Fruit fly (Drosophila melanogaster) whole organism, embryonic: ENCODE results near the gene CG32686.

Experiments
- Awh ChIP-seq: fragments of 200-800 bp; sonication (Bioruptor generic); IDR thresholded peaks from 2 replicates; pipeline ENCODE4, ENCODE4 v1.3.6; 2022; ENCODE audit warnings: missing biosample characterization, missing genetic modification characterization
- Bgb ChIP-seq: fragments of 200-800 bp; sonication (Bioruptor generic); IDR thresholded peaks from 2 replicates; pipeline ENCODE4 v1.3.6; 2022; ENCODE audit warnings: missing biosample characterization, missing genetic modification characterization; ENCODE audit not compliant: partially characterized antibody
- CG10267 ChIP-seq: fragments of 200-800 bp; sonication (Bioruptor generic); optimal IDR thresholded peaks from 2 replicates; lab custom pipeline; 2018; ENCODE audit warnings: missing biosample characterization, mild to moderate bottlenecking, missing genetic modification characterization, moderate library complexity
- CG10274 ChIP-seq: fragments of 200-800 bp; sonication (Bioruptor generic); optimal IDR thresholded peaks from 3 replicates; lab custom pipeline; 2017; ENCODE audit warnings: missing biosample characterization, mild to moderate bottlenecking, missing genetic modification characterization
- CG10462 ChIP-seq: fragments of 200-800 bp; sonication (Bioruptor generic); optimal IDR thresholded peaks from 2 replicates; lab custom pipeline; 2016; ENCODE audit warnings: missing biosample characterization, missing genetic modification characterization
- CG10654 ChIP-seq: fragments of 200-800 bp; sonication (Bioruptor generic); optimal IDR thresholded peaks from 2 replicates; lab custom pipeline; 2016; ENCODE audit warnings: missing biosample characterization, missing genetic modification characterization
- CG11398 ChIP-seq: fragments of 200-800 bp; sonication (Bioruptor generic); optimal IDR thresholded peaks from 2 replicates; lab custom pipeline; 2016; ENCODE audit warnings: missing biosample characterization, missing genetic modification characterization
- CG12769 ChIP-seq: fragments of 200-800 bp; sonication (Bioruptor generic); optimal IDR thresholded peaks from 2 replicates; lab custom pipeline; 2019; ENCODE audit warnings: missing biosample characterization, mild to moderate bottlenecking, missing genetic modification characterization, moderate library complexity
- CG13775 ChIP-seq: fragments of 200-800 bp; sonication (Bioruptor generic); optimal IDR thresholded peaks from 3 replicates; lab custom pipeline; 2017; ENCODE audit warnings: missing biosample characterization, mild to moderate bottlenecking, missing genetic modification characterization
- CG1602 ChIP-seq: fragments of 200-800 bp; sonication (Bioruptor generic); optimal IDR thresholded peaks from 3 replicates; lab custom pipeline; 2016; ENCODE audit warnings: missing biosample characterization, missing genetic modification characterization
- CG17912 ChIP-seq: fragments of 200-800 bp; sonication (Bioruptor generic); optimal IDR thresholded peaks from 2 replicates; lab custom pipeline; 2018; ENCODE audit warnings: missing biosample characterization, mild to moderate bottlenecking, missing genetic modification characterization
- CG2116 ChIP-seq: fragments of 200-800 bp; sonication (Bioruptor generic); optimal IDR thresholded peaks from 3 replicates; lab custom pipeline; 2018; ENCODE audit warnings: missing biosample characterization, mild to moderate bottlenecking, missing genetic modification characterization
- CG2889 ChIP-seq: fragments of 200-800 bp; sonication (Bioruptor generic); IDR thresholded peaks from 3 replicates; pipeline ENCODE4 v1.3.6; 2022; ENCODE audit warnings: missing biosample characterization, missing genetic modification characterization
- CG31224 ChIP-seq: fragments of 200-800 bp; sonication (Bioruptor generic); IDR thresholded peaks from 2 replicates; pipeline ENCODE4 v1.3.6; 2022; ENCODE audit warnings: missing biosample characterization, missing genetic modification characterization
- CG4730 ChIP-seq: fragments of 200-800 bp; sonication (Bioruptor generic); IDR thresholded peaks from 2 replicates; pipeline ENCODE4 v1.3.6; 2022; ENCODE audit warnings: missing biosample characterization, missing genetic modification characterization
- CG6254 ChIP-seq: fragments of 200-800 bp; sonication (Bioruptor generic); optimal IDR thresholded peaks from 3 replicates; lab custom pipeline; 2017; ENCODE audit warnings: mild to moderate bottlenecking, missing biosample characterization, missing genetic modification reagents, missing genetic modification characterization
- CG9797 ChIP-seq: fragments of 200-800 bp; sonication (Bioruptor generic); optimal IDR thresholded peaks from 3 replicates; lab custom pipeline; 2018; ENCODE audit warnings: missing biosample characterization, mild to moderate bottlenecking, missing genetic modification characterization
- CoRest ChIP-seq: fragments of 200-800 bp; sonication (Bioruptor generic); optimal IDR thresholded peaks from 3 replicates; lab custom pipeline; 2018; ENCODE audit warnings: missing biosample characterization, mild to moderate bottlenecking, missing genetic modification characterization, moderate library complexity
- Dfd ChIP-seq, 2 experiments: fragments of >200 bp; optimal IDR thresholded peaks; 2 replicates each; lab custom pipeline; 2017; ENCODE audit warnings: missing biosample characterization in 2 of 2, missing genetic modification characterization in 2 of 2
- Dip3 ChIP-seq: fragments of 200-800 bp; sonication (Bioruptor generic); optimal IDR thresholded peaks from 3 replicates; lab custom pipeline; 2016; ENCODE audit warnings: missing biosample characterization, missing genetic modification characterization
- Dp ChIP-seq: fragments of 200-800 bp; sonication (Bioruptor generic); optimal IDR thresholded peaks from 2 replicates; lab custom pipeline; 2018; ENCODE audit warnings: missing biosample characterization, mild to moderate bottlenecking, missing genetic modification characterization, moderate library complexity
- E2f2 ChIP-seq: fragments of 200-800 bp; sonication (Bioruptor generic); IDR thresholded peaks from 2 replicates; pipeline ENCODE4 v1.3.6; 2022; ENCODE audit warnings: missing biosample characterization, missing genetic modification characterization
- Gug ChIP-seq: fragments of 200-800 bp; sonication (Bioruptor generic); IDR thresholded peaks from 4 replicates; pipeline ENCODE4 v1.3.6; 2022; ENCODE audit warnings: missing biosample characterization, missing genetic modification characterization
- Hmr ChIP-seq: fragments of 200-800 bp; sonication (Bioruptor generic); optimal IDR thresholded peaks from 3 replicates; lab custom pipeline; 2017; ENCODE audit warnings: mild to moderate bottlenecking, missing biosample characterization, missing genetic modification reagents, missing genetic modification characterization
- Hr39 ChIP-seq: fragments of >200 bp; optimal IDR thresholded peaks from 2 replicates; lab custom pipeline; 2017
- Oli ChIP-seq: fragments of 200-800 bp; sonication (Bioruptor generic); optimal IDR thresholded peaks from 2 replicates; lab custom pipeline; 2018; ENCODE audit warnings: missing biosample characterization, mild to moderate bottlenecking, missing genetic modification characterization, moderate library complexity
- Scr ChIP-seq: fragments of 200-800 bp; sonication (Bioruptor generic); IDR thresholded peaks from 2 replicates; pipeline ENCODE4 v1.3.6; 2022; ENCODE audit warnings: missing biosample characterization, missing genetic modification characterization; ENCODE audit not compliant: partially characterized antibody
- Sox100B ChIP-seq: fragments of 200-800 bp; sonication (Bioruptor generic); optimal IDR thresholded peaks from 3 replicates; lab custom pipeline; 2018; ENCODE audit warnings: missing biosample characterization, mild to moderate bottlenecking, missing genetic modification characterization
- Sry-δ ChIP-seq: fragments of 200-800 bp; sonication (Bioruptor generic); optimal IDR thresholded peaks from 2 replicates; lab custom pipeline; 2016; ENCODE audit warnings: missing biosample characterization, missing genetic modification characterization
- TFAM ChIP-seq: fragments of 200-800 bp; sonication (Bioruptor generic); optimal IDR thresholded peaks from 2 replicates; lab custom pipeline; 2017; ENCODE audit warnings: missing biosample characterization, missing genetic modification characterization, inconsistent platforms
- Xbp1 ChIP-seq: fragments of 200-800 bp; sonication (Bioruptor generic); optimal IDR thresholded peaks from 3 replicates; lab custom pipeline; 2016; ENCODE audit warnings: missing biosample characterization, mild to moderate bottlenecking, missing genetic modification characterization
- ab ChIP-seq: fragments of 200-800 bp; sonication (Bioruptor generic); optimal IDR thresholded peaks from 2 replicates; lab custom pipeline; 2016; ENCODE audit warnings: missing biosample characterization, missing genetic modification characterization
- al ChIP-seq: fragments of 200-800 bp; sonication (Bioruptor generic); IDR thresholded peaks from 2 replicates; pipeline ENCODE4 v1.3.6; 2022; ENCODE audit warnings: missing biosample characterization, missing genetic modification characterization
- amos ChIP-seq: fragments of 200-800 bp; sonication (Bioruptor generic); IDR thresholded peaks from 2 replicates; pipeline ENCODE4 v1.3.6; 2022; ENCODE audit warnings: missing biosample characterization, missing genetic modification characterization; ENCODE audit not compliant: partially characterized antibody
- bab2 ChIP-seq: fragments of 200-800 bp; sonication (Bioruptor generic); optimal IDR thresholded peaks from 2 replicates; lab custom pipeline; 2016; ENCODE audit warnings: missing biosample characterization, missing genetic modification characterization
- bigmax ChIP-seq: fragments of 200-800 bp; sonication (Bioruptor generic); optimal IDR thresholded peaks from 2 replicates; lab custom pipeline; 2018; ENCODE audit warnings: missing biosample characterization, mild to moderate bottlenecking, missing genetic modification characterization
- bowl ChIP-seq: fragments of 200-800 bp; sonication (Bioruptor generic); IDR thresholded peaks from 2 replicates; pipeline ENCODE4 v1.3.6; 2022; ENCODE audit warnings: missing biosample characterization, missing genetic modification characterization
- chif ChIP-seq, 2 experiments: fragments of 200-800 bp; sonication (Bioruptor generic); optimal IDR thresholded peaks; 3 replicates each; lab custom pipeline; 2016; ENCODE audit warnings: missing biosample characterization in 2 of 2, missing genetic modification characterization in 2 of 2
- dati ChIP-seq: fragments of 200-800 bp; sonication (Bioruptor generic); IDR thresholded peaks from 2 replicates; pipeline ENCODE4 v1.3.6; 2022; ENCODE audit warnings: missing biosample characterization, missing genetic modification characterization
- eyg ChIP-seq: fragments of 200-800 bp; sonication (Bioruptor generic); optimal IDR thresholded peaks from 3 replicates; lab custom pipeline; 2016; ENCODE audit warnings: missing biosample characterization, missing genetic modification characterization
- her ChIP-seq: fragments of 200-800 bp; sonication (Bioruptor generic); optimal IDR thresholded peaks from 2 replicates; lab custom pipeline; 2016; ENCODE audit warnings: missing biosample characterization, missing genetic modification characterization
- jing ChIP-seq: fragments of 200-800 bp; sonication (Bioruptor generic); optimal IDR thresholded peaks from 2 replicates; lab custom pipeline; 2018; ENCODE audit warnings: missing biosample characterization, mild to moderate bottlenecking, missing genetic modification characterization
- mam ChIP-seq: fragments of 200-800 bp; sonication (Bioruptor generic); optimal IDR thresholded peaks from 3 replicates; lab custom pipeline; 2016; ENCODE audit warnings: missing biosample characterization, missing genetic modification characterization
- ranshi ChIP-seq: fragments of 200-800 bp; sonication (Bioruptor generic); IDR thresholded peaks from 2 replicates; pipeline ENCODE4 v1.3.6; 2022; ENCODE audit warnings: missing biosample characterization, missing genetic modification characterization
- ro ChIP-seq: fragments of 200-800 bp; sonication (Bioruptor generic); IDR thresholded peaks from 2 replicates; pipeline ENCODE4 v1.3.6; 2022; ENCODE audit warnings: missing biosample characterization, missing genetic modification characterization
- so ChIP-seq: fragments of 200-800 bp; sonication (Bioruptor generic); IDR thresholded peaks from 3 replicates; pipeline ENCODE4 v1.3.6; 2022; ENCODE audit warnings: missing biosample characterization, missing genetic modification characterization
- stc ChIP-seq: fragments of 200-800 bp; sonication (Bioruptor generic); IDR thresholded peaks from 2 replicates; pipeline ENCODE4 v1.3.6; 2022; ENCODE audit warnings: missing biosample characterization, missing genetic modification characterization
- vfl ChIP-seq: fragments of 200-800 bp; sonication (Bioruptor generic); optimal IDR thresholded peaks from 2 replicates; lab custom pipeline; 2016; ENCODE audit warnings: missing biosample characterization, missing genetic modification characterization
- zf30C ChIP-seq: fragments of 200-800 bp; sonication (Bioruptor generic); optimal IDR thresholded peaks from 3 replicates; lab custom pipeline; 2018; ENCODE audit warnings: missing biosample characterization, mild to moderate bottlenecking, missing genetic modification characterization

CG32686 gene

dm6 chrX:10367801-10368203 is 7.3 kb downstream of the CG32686 start, which contains the start of gene CG17841 (continued):
- TF ChIP-seq so (GFP tag; lab: Robert Waterston, UW) (0 out of 3 replicates have a peak, but pooled peaks have one; percentile 19), CG9797 (GFP tag; lab: Kevin White, UChicago) (peak; percentile 80), amos (GFP tag; lab: Robert Waterston, UW) (peak; percentile 43; the same call in 1 of the 2 replicates), CG2116 (GFP tag; lab: Kevin White, UChicago) (peak; percentile 89), chif (GFP tag; optimal IDR thresholded peaks at IDR 0.05; lab: Kevin White, UChicago) (no peak), her (GFP tag; lab: Kevin White, UChicago) (peak; percentile 44), ro (GFP tag; lab: Robert Waterston, UW) (no peak), CoRest (tag; lab: Kevin White, UChicago) (peak; percentile 48), CG10462 (GFP tag; lab: Kevin White, UChicago) (no peak), Scr (peak; percentile 45; the same call in 1 of the 2 replicates), Sry-δ (GFP tag; lab: Kevin White, UChicago) (peak; percentile 75), CG10267 (peak; percentile 65), CG12769 (tag; lab: Kevin White, UChicago) (peak; percentile 6)

DNA sequence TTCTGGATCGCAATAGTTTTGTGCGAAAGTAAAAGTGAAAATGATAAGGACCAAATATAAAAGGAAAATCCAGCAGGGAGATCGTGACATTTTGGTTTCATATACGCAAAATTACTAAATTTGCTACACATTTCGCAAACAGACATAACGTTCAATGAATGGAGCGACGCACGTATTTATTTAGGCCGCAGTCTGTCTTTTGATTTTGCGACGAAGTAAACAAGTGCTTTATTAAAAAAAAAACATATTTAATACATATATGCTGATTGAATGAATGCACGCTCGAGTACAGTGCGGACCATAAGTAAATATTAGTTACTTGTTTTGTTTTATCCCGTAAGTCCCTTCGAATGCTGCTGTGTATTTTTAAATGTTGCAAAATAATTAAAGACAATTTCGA is 7.7 kb downstream of the CG32686 start, which contains the start of gene CG32679:
Gene CG32679 (minus strand): TSS at position 101 of the 400 bp plus-strand sequence.
- TF ChIP-seq bigmax (no peak), CG13775 (GFP tag; lab: Kevin White, UChicago) (no peak), CG2889 (GFP tag; lab: Robert Waterston, UW) (no peak), E2f2 (no peak), TFAM (no peak), Gug (no peak), eyg (GFP tag; lab: Kevin White, UChicago) (no peak)

DNA sequence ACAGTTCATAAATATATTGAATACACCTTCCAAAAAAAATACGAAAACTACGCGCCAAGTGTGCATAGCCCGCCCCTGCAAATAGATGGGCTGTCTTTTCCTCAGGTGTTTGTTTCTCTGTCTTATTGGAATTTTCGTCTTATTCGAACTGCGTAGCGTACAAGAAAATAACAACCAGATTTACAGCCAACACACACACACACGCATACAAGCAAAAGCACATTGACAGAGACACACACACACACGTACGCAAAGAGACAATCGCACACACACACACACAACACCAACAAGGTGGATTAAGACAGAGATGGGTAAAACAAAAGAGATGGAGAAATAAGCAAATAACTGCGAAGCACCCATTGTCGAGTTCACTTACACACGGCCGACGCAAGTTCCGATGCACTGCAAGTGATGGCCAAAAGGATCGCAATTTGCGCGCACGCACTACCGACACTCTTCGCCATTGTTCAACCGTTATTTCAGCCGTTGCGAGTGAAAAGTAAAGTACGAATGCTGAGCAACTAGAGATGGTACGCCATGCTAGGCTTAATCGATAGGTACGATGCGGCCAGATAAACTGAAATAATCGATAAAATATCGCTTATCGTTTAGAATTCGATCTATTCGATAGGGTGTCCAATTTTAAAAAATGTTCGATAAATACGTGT is 9.2 kb downstream of the CG32686 start:
- TF ChIP-seq CG31224 (GFP tag; lab: Robert Waterston, UW) (no peak), CG17912 (GFP tag; lab: Kevin White, UChicago) (no peak), Awh (GFP tag; lab: Robert Waterston, UW) (no peak), CG1602 (no peak), Dfd (GFP tag; optimal IDR thresholded peaks at IDR 0.05; lab: Kevin White, UChicago) (no peak), ranshi (no peak), CG4730 (GFP tag; lab: Robert Waterston, UW) (no peak), CG10274 (GFP tag; lab: Kevin White, UChicago) (no peak), Hmr (GFP tag; lab: Kevin White, UChicago) (peak; percentile 25), Dip3 (GFP tag; lab: Kevin White, UChicago) (no peak), TFAM (no peak), CG6254 (GFP tag; lab: Kevin White, UChicago) (no peak), Dp (GFP tag; lab: Kevin White, UChicago) (peak; percentile 68), vfl (GFP tag; lab: Kevin White, UChicago) (no peak), bab2 (GFP tag; lab: Kevin White, UChicago) (no peak), zf30C (GFP tag; lab: Kevin White, UChicago) (no peak), CG10654 (GFP tag; lab: Kevin White, UChicago) (no peak), al (no peak), jing (GFP tag; lab: Kevin White, UChicago) (no peak), Bgb (GFP tag; lab: Robert Waterston, UW) (peak; percentile 96), dati (no peak), stc (no peak), CG11398 (GFP tag; lab: Kevin White, UChicago) (no peak), CG2889 (GFP tag; lab: Robert Waterston, UW) (no peak), bowl (GFP tag; lab: Robert Waterston, UW) (no peak), ab (GFP tag; lab: Kevin White, UChicago) (no peak), Xbp1 (GFP tag; lab: Kevin White, UChicago) (no peak), Oli (tag; lab: Kevin White, UChicago) (no peak), Sox100B (GFP tag; lab: Kevin White, UChicago) (no peak), mam (GFP tag; lab: Kevin White, UChicago) (no peak), Hr39 (lab: Kevin White, UChicago) (no peak)
